Worm (Caenorhabditis elegans) whole organism, early embryonic: Measurements from ENCODE around the gene D2096.11.

ENCODE experiments used
- B0310.2 ChIP-seq: sonication (generic microtip); optimal IDR thresholded peaks from 2 replicates; lab custom pipeline; 2016; ENCODE audit warnings: mild to moderate bottlenecking, missing genetic modification characterization, missing compliant biosample characterization
- F13C5.2 ChIP-seq: sonication (generic microtip); optimal IDR thresholded peaks from 2 replicates; lab custom pipeline; 2017; ENCODE audit warnings: mild to moderate bottlenecking, missing genetic modification characterization, inconsistent platforms, missing compliant biosample characterization
- aly-1 ChIP-seq: sonication (generic microtip); optimal IDR thresholded peaks from 2 replicates; lab custom pipeline; 2016; ENCODE audit warnings: missing genetic modification characterization, missing compliant biosample characterization
- ama-1 ChIP-seq: fragments of 150-350 bp; optimal IDR thresholded peaks from 2 replicates; lab custom pipeline; 2014
- ceh-13 ChIP-seq: fragments of 200-800 bp; sonication (Bioruptor generic); optimal IDR thresholded peaks from 2 replicates; lab custom pipeline; 2018; ENCODE audit warnings: mild to moderate bottlenecking, missing genetic modification characterization, missing compliant biosample characterization
- ceh-36 ChIP-seq: sonication (generic microtip); optimal IDR thresholded peaks from 2 replicates; lab custom pipeline; 2016; ENCODE audit warnings: missing genetic modification characterization, inconsistent platforms, missing compliant biosample characterization
- ets-7 ChIP-seq: sonication (generic microtip); optimal IDR thresholded peaks from 2 replicates; lab custom pipeline; 2016; ENCODE audit warnings: missing genotype, missing genetic modification characterization, missing compliant biosample characterization
- flt-1 ChIP-seq: fragments of 200-800 bp; sonication (Bioruptor generic); IDR thresholded peaks from 2 replicates; pipeline ENCODE4 v1.3.6; 2022; ENCODE audit warnings: missing genetic modification characterization, missing compliant biosample characterization
- hmbx-1 ChIP-seq: sonication (generic microtip); optimal IDR thresholded peaks from 2 replicates; lab custom pipeline; 2016; ENCODE audit warnings: mild to moderate bottlenecking, missing genetic modification characterization, missing compliant biosample characterization
- hmg-4 ChIP-seq: fragments of 200-800 bp; sonication (Bioruptor generic); optimal IDR thresholded peaks from 2 replicates; lab custom pipeline; 2018; ENCODE audit warnings: mild to moderate bottlenecking, missing genetic modification characterization, missing compliant biosample characterization
- hnd-1 ChIP-seq: sonication (generic microtip); optimal IDR thresholded peaks from 2 replicates; lab custom pipeline; 2016; ENCODE audit warnings: missing genetic modification characterization, missing compliant biosample characterization
- pes-1 ChIP-seq: fragments of 200-800 bp; sonication (Bioruptor generic); IDR thresholded peaks from 2 replicates; pipeline ENCODE4 v1.3.6; 2022; ENCODE audit warnings: missing genetic modification reagents, missing genetic modification characterization, missing compliant biosample characterization
- scrt-1 ChIP-seq: fragments of 200-800 bp; sonication (Bioruptor generic); IDR thresholded peaks from 2 replicates; pipeline ENCODE4 v1.3.6; 2022; ENCODE audit warnings: missing genetic modification characterization, missing compliant biosample characterization
- sea-1 ChIP-seq: fragments of 200-800 bp; sonication (Bioruptor generic); conservative IDR thresholded peaks from 2 replicates; pipeline ENCODE4 v1.3.6; 2022; ENCODE audit warnings: missing genetic modification characterization, missing compliant biosample characterization
- tbx-11 ChIP-seq: fragments of 200-800 bp; sonication (Bioruptor generic); IDR thresholded peaks from 2 replicates; pipeline ENCODE4 v1.3.6; 2022; ENCODE audit warnings: missing genetic modification characterization, missing compliant biosample characterization
- tbx-37 ChIP-seq: fragments of 200-800 bp; sonication (Bioruptor generic); conservative IDR thresholded peaks from 2 replicates; pipeline ENCODE4 v1.3.6; 2022; ENCODE audit warnings: missing genetic modification reagents, missing genetic modification characterization, missing compliant biosample characterization
- tra-4 ChIP-seq: sonication (generic microtip); optimal IDR thresholded peaks from 2 replicates; lab custom pipeline; 2017; ENCODE audit warnings: missing genetic modification characterization, missing compliant biosample characterization

Gene D2096.11

ce11 chrIV:8394105-8394504 lies at the start of gene D2096.11:
Gene D2096.11, minus strand, starts transcription at chrIV:8394205.
- TF ChIP-seq pes-1 (GFP tag; lab: Robert Waterston, UW), result no peak
- TF ChIP-seq ama-1 (lab: Kevin White, UChicago), result no peak
- TF ChIP-seq flt-1 (GFP tag; lab: Robert Waterston, UW), result no peak
- no peak for TF ChIP-seq B0310.2 (tag; lab: Kevin White, UChicago)
- TF ChIP-seq tbx-37 (GFP tag; lab: Robert Waterston, UW), result no peak
- TF ChIP-seq aly-1 (tag; lab: Kevin White, UChicago), result no peak

- TF ChIP-seq B0310.2 (tag; lab: Kevin White, UChicago) (peak; percentile 37), sea-1 (no peak), hnd-1 (no peak), aly-1 (tag; lab: Kevin White, UChicago) (no peak), pes-1 (GFP tag; lab: Robert Waterston, UW) (no peak), ceh-36 (tag; lab: Kevin White, UChicago) (no peak), ceh-13 (GFP tag; lab: Kevin White, UChicago) (no peak), ets-7 (tag; lab: Kevin White, UChicago) (no peak), F13C5.2 (tag; lab: Kevin White, UChicago) (peak; percentile 69), ama-1 (lab: Kevin White, UChicago) (peak; percentile 36), hmg-4 (GFP tag; lab: Kevin White, UChicago) (peak; percentile 77), hmbx-1 (peak; percentile 27), scrt-1 (GFP tag; lab: Robert Waterston, UW) (0 out of 2 replicates have a peak, but pooled peaks have one; percentile 38), flt-1 (GFP tag; lab: Robert Waterston, UW) (peak; percentile 37; the same call in 1 of the 2 replicates)
These were observed 38.7 kb upstream of the D2096.11 start, which contains the start of the genes T26A8.4 and pdtf-1 for ce11 chrIV:8432709-8433108. Gene T26A8.4, minus strand, starts transcription at chrIV:8432893. Gene pdtf-1, plus strand, starts transcription at chrIV:8433038.

- TF ChIP-seq flt-1 (GFP tag; lab: Robert Waterston, UW) (0 out of 2 replicates have a peak, but pooled peaks have one; percentile 35), tbx-37 (GFP tag; lab: Robert Waterston, UW) (0 out of 2 replicates have a peak, but pooled peaks have one; percentile 10), ama-1 (lab: Kevin White, UChicago) (peak; percentile 51), aly-1 (tag; lab: Kevin White, UChicago) (peak; percentile 11), hnd-1 (no peak)
These were observed 37.8 kb upstream of the D2096.11 start for ce11 chrIV:8431567-8432458.

- peak; percentile 11; the same call in 1 of the 2 replicates for TF ChIP-seq flt-1 (GFP tag; lab: Robert Waterston, UW)
- peak; percentile 59 for TF ChIP-seq F13C5.2 (tag; lab: Kevin White, UChicago)
- no peak for TF ChIP-seq ceh-13 (GFP tag; lab: Kevin White, UChicago)
- no peak for TF ChIP-seq hmbx-1
- no peak for TF ChIP-seq tbx-11
- peak; percentile 1 for TF ChIP-seq ets-7 (tag; lab: Kevin White, UChicago)
- TF ChIP-seq sea-1, result peak; percentile 48; the same call in 1 of the 2 replicates
- peak; percentile 59 for TF ChIP-seq pes-1 (GFP tag; lab: Robert Waterston, UW)
- peak; percentile 92 for TF ChIP-seq ama-1 (lab: Kevin White, UChicago)
- no peak for TF ChIP-seq hmg-4 (GFP tag; lab: Kevin White, UChicago)
- no peak for TF ChIP-seq hnd-1
- TF ChIP-seq tbx-37 (GFP tag; lab: Robert Waterston, UW), result no peak
- peak; percentile 16 for TF ChIP-seq tra-4 (tag; lab: Kevin White, UChicago)
- TF ChIP-seq B0310.2 (tag; lab: Kevin White, UChicago), result peak; percentile 28
- TF ChIP-seq ceh-36 (tag; lab: Kevin White, UChicago), result peak; percentile 12
- TF ChIP-seq aly-1 (tag; lab: Kevin White, UChicago), result peak; percentile 59
- no peak for TF ChIP-seq scrt-1 (GFP tag; lab: Robert Waterston, UW)
These were observed 34.5 kb upstream of the D2096.11 start for ce11 chrIV:8428492-8428891.

- TF ChIP-seq F13C5.2 (tag; lab: Kevin White, UChicago) (no peak), hnd-1 (no peak), hmg-4 (GFP tag; lab: Kevin White, UChicago) (no peak), ets-7 (tag; lab: Kevin White, UChicago) (no peak), flt-1 (GFP tag; lab: Robert Waterston, UW) (no peak)
These were observed 32.5 kb upstream of the D2096.11 start, which contains the start of the genes T26A8.3 and tmem-231 for ce11 chrIV:8426537-8426936. Gene T26A8.3, minus strand, starts transcription at chrIV:8426637. Gene tmem-231, plus strand, starts transcription at chrIV:8426785.

- TF ChIP-seq scrt-1 (GFP tag; lab: Robert Waterston, UW) (no peak), flt-1 (GFP tag; lab: Robert Waterston, UW) (no peak), ets-7 (tag; lab: Kevin White, UChicago) (no peak)
These were observed 27.0 kb upstream of the D2096.11 start, which contains the start of gene M116.5 for ce11 chrIV:8420961-8421360. Gene M116.5, minus strand, starts transcription at chrIV:8421061.

ce11 chrIV:8412538-8412937 lies 18.5 kb upstream of the D2096.11 start:
- TF ChIP-seq pes-1 (GFP tag; lab: Robert Waterston, UW) (peak; percentile 79), tbx-11 (peak; percentile 66), sea-1 (peak; percentile 72; the same call in 1 of the 2 replicates), scrt-1 (GFP tag; lab: Robert Waterston, UW) (peak; percentile 74), flt-1 (GFP tag; lab: Robert Waterston, UW) (peak; percentile 69)
